Fruit fly (Drosophila melanogaster): ENCODE measurements around the gene CG42526.

CG42526 gene

dm6 chr3L:9422636-9423419, 12.4 kb downstream of the CG42526 start, which contains the start of gene aay (continued):
- peak; percentile 98 for TF ChIP-seq CG1602 (GFP tag; optimal IDR thresholded peaks at IDR 0.05)
- no peak for TF ChIP-seq pan (optimal IDR thresholded peaks at IDR 0.05)
- peak in 1 of 2 experiments; percentile 98 for TF ChIP-seq pan (GFP tag; optimal IDR thresholded peaks at IDR 0.05 in 1 of 2, IDR thresholded peaks at IDR 0.05 in 1 of 2)
- TF ChIP-seq CG12391 (tag; optimal IDR thresholded peaks at IDR 0.05), result peak; percentile 100
- TF ChIP-seq ham (GFP tag; IDR thresholded peaks at IDR 0.05), result peak; percentile 92
- peak; percentile 99 for TF ChIP-seq ci (GFP tag; IDR thresholded peaks at IDR 0.05)
- TF ChIP-seq en (GFP tag; optimal IDR thresholded peaks at IDR 0.05), result peak; percentile 94
- peak; percentile 98 for TF ChIP-seq CG10959 (GFP tag; IDR thresholded peaks at IDR 0.05)
- peak; percentile 97 for TF ChIP-seq CG7372 (GFP tag; IDR thresholded peaks at IDR 0.05)
- peak; percentile 99 for TF ChIP-seq dmrt11E (tag; optimal IDR thresholded peaks at IDR 0.05)
- TF ChIP-seq otp (GFP tag; IDR thresholded peaks at IDR 0.05), result peak; percentile 97
- TF ChIP-seq CG2120 (GFP tag; optimal IDR thresholded peaks at IDR 0.05), result peak; percentile 99
- TF ChIP-seq bigmax (GFP tag; optimal IDR thresholded peaks at IDR 0.05), result peak; percentile 82
- peak; percentile 99 for TF ChIP-seq CG2678 (tag; optimal IDR thresholded peaks at IDR 0.05)
- TF ChIP-seq knrl (GFP tag; IDR thresholded peaks at IDR 0.05; ENCODE audit: partially characterized antibody), result no peak; the same call in 2 of the 3 replicates
- TF ChIP-seq tna (GFP tag; IDR thresholded peaks at IDR 0.05; ENCODE audit: partially characterized antibody), result no peak
- peak; percentile 98 for TF ChIP-seq CG1647 (GFP tag; optimal IDR thresholded peaks at IDR 0.05)
- peak; percentile 97 for TF ChIP-seq trh (GFP tag; optimal IDR thresholded peaks at IDR 0.05)
- TF ChIP-seq dpn (GFP tag; optimal IDR thresholded peaks at IDR 0.05), result peak; percentile 98 to 99
- no peak for TF ChIP-seq CG16813 (GFP tag; IDR thresholded peaks at IDR 0.05; ENCODE audit: partially characterized antibody)
- TF ChIP-seq sisA (GFP tag; IDR thresholded peaks at IDR 0.05), result peak; percentile 98
- peak; percentile 99 for TF ChIP-seq Xrp1 (GFP tag; IDR thresholded peaks at IDR 0.05)
- peak; percentile 34; the same call in 1 of the 2 replicates for TF ChIP-seq unc-4 (GFP tag; IDR thresholded peaks at IDR 0.05; ENCODE audit: partially characterized antibody)
- peak; percentile 99 for TF ChIP-seq Ssrp (tag; optimal IDR thresholded peaks at IDR 0.05)
- peak; percentile 84 for TF ChIP-seq cg (GFP tag; optimal IDR thresholded peaks at IDR 0.05)
- TF ChIP-seq Awh (GFP tag; IDR thresholded peaks at IDR 0.05), result peak; percentile 97
- TF ChIP-seq hkb (optimal IDR thresholded peaks at IDR 0.05), result no peak
- peak; percentile 99 for TF ChIP-seq hkb (GFP tag; IDR thresholded peaks at IDR 0.05)
- TF ChIP-seq CG17186 (GFP tag; optimal IDR thresholded peaks at IDR 0.05), result peak; percentile 92
- TF ChIP-seq dmrt99B (tag; optimal IDR thresholded peaks at IDR 0.05), result peak; percentile 100
- peak; percentile 96 for TF ChIP-seq bowl (GFP tag; IDR thresholded peaks at IDR 0.05)
- TF ChIP-seq CG17385 (GFP tag; optimal IDR thresholded peaks at IDR 0.05), result peak; percentile 98
- TF ChIP-seq CG9215 (GFP tag; IDR thresholded peaks at IDR 0.05), result peak; percentile 94
- peak; percentile 98 for TF ChIP-seq CG12071 (GFP tag; optimal IDR thresholded peaks at IDR 0.05)
- peak; percentile 88 for TF ChIP-seq CG15073 (GFP tag; optimal IDR thresholded peaks at IDR 0.05)
- no peak for TF ChIP-seq Doc3 (GFP tag; IDR thresholded peaks at IDR 0.05; ENCODE audit: partially characterized antibody)
- peak; percentile 97 for TF ChIP-seq GATAe (GFP tag; conservative IDR thresholded peaks at IDR 0.05)
- TF ChIP-seq CG17359 (tag; optimal IDR thresholded peaks at IDR 0.05), result peak; percentile 99
- TF ChIP-seq row (GFP tag; IDR thresholded peaks at IDR 0.05), result peak; percentile 99
- peak; percentile 98 for TF ChIP-seq CG6765 (GFP tag; optimal IDR thresholded peaks at IDR 0.05)
- TF ChIP-seq CG12236 (GFP tag; optimal IDR thresholded peaks at IDR 0.05), result peak; percentile 97
- TF ChIP-seq Med (GFP tag), result peak; percentile 100
- peak; percentile 91 for TF ChIP-seq Antp (GFP tag; optimal IDR thresholded peaks at IDR 0.05)
- TF ChIP-seq Spps (tag; optimal IDR thresholded peaks at IDR 0.05), result peak; percentile 98
- TF ChIP-seq CG8478 (optimal IDR thresholded peaks at IDR 0.05), result no peak
- TF ChIP-seq ftz-f1 (GFP tag; optimal IDR thresholded peaks at IDR 0.05), result peak; percentile 83
- TF ChIP-seq Hr78 (GFP tag; optimal IDR thresholded peaks at IDR 0.05), result peak in 1 of 2 experiments; percentile 96
- peak; percentile 99 for TF ChIP-seq CG4424 (GFP tag; optimal IDR thresholded peaks at IDR 0.05)
- peak; percentile 50 for TF ChIP-seq pfk (GFP tag; optimal IDR thresholded peaks at IDR 0.05)
- TF ChIP-seq btn (GFP tag; optimal IDR thresholded peaks at IDR 0.05), result peak; percentile 96
